Fruit fly (Drosophila melanogaster) whole organism, embryonic: ENCODE measurements around the gene Acp63F.
A peak's percentile ranks its signal among the peaks of the same experiment; 100 is the strongest.

Source experiments
- ATbp ChIP-seq: fragments of 200-800 bp; sonication (Bioruptor generic); optimal IDR thresholded peaks from 2 replicates; lab custom pipeline; 2017; ENCODE audit warnings: missing biosample characterization, mild to moderate bottlenecking, missing genetic modification characterization, missing genetic modification reagents
- B-H1 ChIP-seq: fragments of 200-800 bp; sonication (Bioruptor generic); IDR thresholded peaks from 3 replicates; pipeline ENCODE4 v1.3.6; 2022; ENCODE audit warnings: missing biosample characterization, missing genetic modification characterization
- CG10209 ChIP-seq: fragments of 200-800 bp; sonication (Bioruptor generic); optimal IDR thresholded peaks from 3 replicates; lab custom pipeline; 2017; ENCODE audit warnings: missing biosample characterization, mild to moderate bottlenecking, missing genetic modification characterization, missing genetic modification reagents
- CG10654 ChIP-seq: fragments of 200-800 bp; sonication (Bioruptor generic); optimal IDR thresholded peaks from 2 replicates; lab custom pipeline; 2016; ENCODE audit warnings: missing biosample characterization, missing genetic modification characterization
- CG13775 ChIP-seq: fragments of 200-800 bp; sonication (Bioruptor generic); optimal IDR thresholded peaks from 3 replicates; lab custom pipeline; 2017; ENCODE audit warnings: missing biosample characterization, mild to moderate bottlenecking, missing genetic modification characterization
- CG14965 ChIP-seq: fragments of 200-800 bp; sonication (Bioruptor generic); optimal IDR thresholded peaks from 2 replicates; lab custom pipeline; 2016; ENCODE audit warnings: missing biosample characterization, missing genetic modification characterization, borderline replicate concordance
- CG1602 ChIP-seq: fragments of 200-800 bp; sonication (Bioruptor generic); optimal IDR thresholded peaks from 3 replicates; lab custom pipeline; 2016; ENCODE audit warnings: missing biosample characterization, missing genetic modification characterization
- CG17568 ChIP-seq: fragments of 200-800 bp; sonication (Bioruptor generic); optimal IDR thresholded peaks from 2 replicates; lab custom pipeline; 2018; ENCODE audit warnings: missing biosample characterization, mild to moderate bottlenecking, missing genetic modification characterization, moderate library complexity
- CG17802 ChIP-seq: fragments of 200-800 bp; sonication (Bioruptor generic); optimal IDR thresholded peaks from 2 replicates; lab custom pipeline; 2018; ENCODE audit warnings: missing biosample characterization, mild to moderate bottlenecking, missing genetic modification characterization, moderate library complexity
- CG7963 ChIP-seq: fragments of 200-800 bp; sonication (Bioruptor generic); IDR thresholded peaks from 3 replicates; pipeline ENCODE4 v1.3.6; 2022; ENCODE audit warnings: missing biosample characterization, missing genetic modification characterization; ENCODE audit not compliant: partially characterized antibody
- CG9727 ChIP-seq: fragments of 200-800 bp; sonication (Bioruptor generic); optimal IDR thresholded peaks from 3 replicates; lab custom pipeline; 2017; ENCODE audit warnings: missing biosample characterization, mild to moderate bottlenecking, missing genetic modification characterization
- CkIIα-i1 ChIP-seq: fragments of 200-800 bp; sonication (Bioruptor generic); IDR thresholded peaks from 2 replicates; pipeline ENCODE4 v1.3.6; 2022; ENCODE audit warnings: missing biosample characterization, missing genetic modification characterization
- Doc3 ChIP-seq: fragments of 200-800 bp; sonication (Bioruptor generic); IDR thresholded peaks from 3 replicates; pipeline ENCODE4 v1.3.6; 2022; ENCODE audit warnings: missing biosample characterization, missing genetic modification characterization; ENCODE audit not compliant: partially characterized antibody
- Dp ChIP-seq: fragments of 200-800 bp; sonication (Bioruptor generic); optimal IDR thresholded peaks from 2 replicates; lab custom pipeline; 2018; ENCODE audit warnings: missing biosample characterization, mild to moderate bottlenecking, missing genetic modification characterization, moderate library complexity
- MTF-1 ChIP-seq: fragments of 200-800 bp; sonication (Bioruptor generic); optimal IDR thresholded peaks from 2 replicates; lab custom pipeline; 2018; ENCODE audit warnings: missing biosample characterization, mild to moderate bottlenecking, missing genetic modification characterization, borderline replicate concordance
- Med ChIP-seq: fragments of 200-800 bp; sonication (Bioruptor generic); peaks from one replicate; lab custom pipeline; 2016; ENCODE audit warnings: missing biosample characterization, missing genetic modification characterization, mild to moderate bottlenecking, inconsistent platforms, moderate library complexity
- Myb ChIP-seq: fragments of 200-800 bp; sonication (Bioruptor generic); optimal IDR thresholded peaks from 2 replicates; lab custom pipeline; 2016; ENCODE audit warnings: missing biosample characterization, missing genetic modification characterization
- Neu2 ChIP-seq: fragments of 200-800 bp; sonication (Bioruptor generic); optimal IDR thresholded peaks from 3 replicates; lab custom pipeline; 2016; ENCODE audit warnings: missing biosample characterization, missing genetic modification characterization, borderline replicate concordance
- Ptx1 ChIP-seq: fragments of 200-800 bp; sonication (Bioruptor generic); IDR thresholded peaks from 2 replicates; pipeline ENCODE4 v1.3.6; 2022; ENCODE audit warnings: missing biosample characterization, missing genetic modification characterization
- Trl ChIP-seq, 3 experiments: fragments of >200 bp in 2 of 3; fragments of 200-800 bp in 1 of 3; sonication (Bioruptor generic) in 1 of 3; optimal IDR thresholded peaks; 2 replicates in 1 of 3; 3 replicates in 2 of 3; lab custom pipeline; 2016 to 2017; ENCODE audit warnings: missing biosample characterization in 1 of 3, missing genetic modification characterization in 1 of 3
- Vsx1 ChIP-seq: fragments of 200-800 bp; sonication (Bioruptor generic); optimal IDR thresholded peaks from 2 replicates; lab custom pipeline; 2017; ENCODE audit warnings: missing biosample characterization, mild to moderate bottlenecking, missing genetic modification characterization, missing genetic modification reagents
- al ChIP-seq: fragments of 200-800 bp; sonication (Bioruptor generic); IDR thresholded peaks from 2 replicates; pipeline ENCODE4 v1.3.6; 2022; ENCODE audit warnings: missing biosample characterization, missing genetic modification characterization
- bbx ChIP-seq: fragments of 200-800 bp; sonication (Bioruptor generic); IDR thresholded peaks from 2 replicates; pipeline ENCODE4 v1.3.6; 2022; ENCODE audit warnings: missing biosample characterization, missing genetic modification characterization; ENCODE audit not compliant: partially characterized antibody
- bcd ChIP-seq: fragments of 200-800 bp; sonication (Bioruptor generic); optimal IDR thresholded peaks from 2 replicates; lab custom pipeline; 2017; ENCODE audit warnings: missing biosample characterization, mild to moderate bottlenecking, missing genetic modification characterization
- bsh ChIP-seq, 2 experiments: fragments of 200-800 bp; sonication (Bioruptor generic); optimal IDR thresholded peaks; 2 replicates each; lab custom pipeline; 2017 to 2018; ENCODE audit warnings: mild to moderate bottlenecking in 2 of 2, missing biosample characterization in 2 of 2, missing genetic modification characterization in 2 of 2, moderate library complexity in 1 of 2
- btn ChIP-seq: fragments of 200-800 bp; sonication (Bioruptor generic); optimal IDR thresholded peaks from 2 replicates; lab custom pipeline; 2016; ENCODE audit warnings: missing biosample characterization, missing genetic modification characterization
- eve ChIP-seq, 2 experiments: fragments of >200 bp; optimal IDR thresholded peaks; 2 replicates each; lab custom pipeline; 2017; ENCODE audit warnings: missing biosample characterization in 2 of 2, missing genetic modification characterization in 2 of 2
- eyg ChIP-seq: fragments of 200-800 bp; sonication (Bioruptor generic); optimal IDR thresholded peaks from 3 replicates; lab custom pipeline; 2016; ENCODE audit warnings: missing biosample characterization, missing genetic modification characterization
- fd3F ChIP-seq: fragments of 200-800 bp; sonication (Bioruptor generic); optimal IDR thresholded peaks from 2 replicates; lab custom pipeline; 2018; ENCODE audit warnings: missing biosample characterization, mild to moderate bottlenecking, missing genetic modification characterization, moderate library complexity
- gce ChIP-seq: fragments of 200-800 bp; sonication (Bioruptor generic); IDR thresholded peaks from 3 replicates; pipeline ENCODE4 v1.3.6; 2022; ENCODE audit warnings: missing biosample characterization, missing genetic modification characterization
- gsb ChIP-seq: fragments of 200-800 bp; sonication (Bioruptor generic); IDR thresholded peaks from 2 replicates; pipeline ENCODE4 v1.3.6; 2022; ENCODE audit warnings: missing biosample characterization, missing genetic modification characterization
- ind ChIP-seq: fragments of 200-800 bp; sonication (Bioruptor generic); optimal IDR thresholded peaks from 3 replicates; lab custom pipeline; 2016; ENCODE audit warnings: missing biosample characterization, missing genetic modification characterization
- insv ChIP-seq, 2 experiments: fragments of 200-800 bp; sonication (Bioruptor generic); optimal IDR thresholded peaks; 3 replicates each; lab custom pipeline; 2016 to 2018; ENCODE audit warnings: missing biosample characterization in 2 of 2, missing genetic modification characterization in 2 of 2
- jing ChIP-seq: fragments of 200-800 bp; sonication (Bioruptor generic); optimal IDR thresholded peaks from 2 replicates; lab custom pipeline; 2018; ENCODE audit warnings: missing biosample characterization, mild to moderate bottlenecking, missing genetic modification characterization
- lab ChIP-seq: fragments of 200-800 bp; sonication (Bioruptor generic); optimal IDR thresholded peaks from 3 replicates; lab custom pipeline; 2017; ENCODE audit warnings: missing biosample characterization, missing genetic modification characterization, mild to moderate bottlenecking, moderate library complexity, missing genetic modification reagents
- luna ChIP-seq: fragments of 200-800 bp; sonication (Bioruptor generic); optimal IDR thresholded peaks from 2 replicates; lab custom pipeline; 2016; ENCODE audit warnings: missing biosample characterization, missing genetic modification characterization
- nom ChIP-seq: fragments of 200-800 bp; sonication (Bioruptor generic); optimal IDR thresholded peaks from 2 replicates; lab custom pipeline; 2017; ENCODE audit warnings: missing biosample characterization, missing genetic modification characterization, mild to moderate bottlenecking, moderate library complexity, missing genetic modification reagents
- onecut ChIP-seq: fragments of 200-800 bp; sonication (Bioruptor generic); IDR thresholded peaks from 2 replicates; pipeline ENCODE4 v1.3.6; 2022; ENCODE audit warnings: missing biosample characterization, missing genetic modification characterization
- org-1 ChIP-seq: fragments of 200-800 bp; sonication (Bioruptor generic); optimal IDR thresholded peaks from 2 replicates; lab custom pipeline; 2017; ENCODE audit warnings: missing biosample characterization, missing genetic modification characterization
- pb ChIP-seq: fragments of 200-800 bp; sonication (Bioruptor generic); optimal IDR thresholded peaks from 3 replicates; lab custom pipeline; 2016; ENCODE audit warnings: missing biosample characterization, missing genetic modification characterization
- pnt ChIP-seq: fragments of 200-800 bp; sonication (Bioruptor generic); optimal IDR thresholded peaks from 3 replicates; lab custom pipeline; 2016; ENCODE audit warnings: missing biosample characterization, missing genetic modification characterization
- shn ChIP-seq: fragments of 200-800 bp; sonication (Bioruptor generic); optimal IDR thresholded peaks from 3 replicates; lab custom pipeline; 2016; ENCODE audit warnings: missing biosample characterization, missing genetic modification characterization
- sob ChIP-seq: fragments of 200-800 bp; sonication (Bioruptor generic); IDR thresholded peaks from 2 replicates; pipeline ENCODE4 v1.3.6; 2022; ENCODE audit warnings: missing biosample characterization, missing genetic modification characterization
- ssp ChIP-seq: fragments of 200-800 bp; sonication (Bioruptor generic); IDR thresholded peaks from 2 replicates; pipeline ENCODE4 v1.3.6; 2022; ENCODE audit warnings: missing biosample characterization, missing genetic modification characterization
- tgo ChIP-seq: fragments of 200-800 bp; sonication (Bioruptor generic); IDR thresholded peaks from 3 replicates; pipeline ENCODE4 v1.3.6; 2022; ENCODE audit warnings: missing biosample characterization, missing genetic modification characterization
- trh ChIP-seq: fragments of 200-800 bp; sonication (Bioruptor generic); optimal IDR thresholded peaks from 2 replicates; lab custom pipeline; 2016; ENCODE audit warnings: missing biosample characterization, missing genetic modification characterization
- tup ChIP-seq: fragments of 200-800 bp; sonication (Bioruptor generic); optimal IDR thresholded peaks from 2 replicates; lab custom pipeline; 2016; ENCODE audit warnings: missing biosample characterization, mild to moderate bottlenecking, missing genetic modification characterization, moderate library complexity
- tx ChIP-seq: fragments of 200-800 bp; sonication (Bioruptor generic); optimal IDR thresholded peaks from 2 replicates; lab custom pipeline; 2016; ENCODE audit warnings: missing biosample characterization, missing genetic modification characterization
- unc-4 ChIP-seq: fragments of 200-800 bp; sonication (Bioruptor generic); IDR thresholded peaks from 2 replicates; pipeline ENCODE4 v1.3.6; 2022; ENCODE audit warnings: missing biosample characterization, missing genetic modification characterization; ENCODE audit not compliant: partially characterized antibody
- usp ChIP-seq: fragments of >200 bp; optimal IDR thresholded peaks from 2 replicates; lab custom pipeline; 2017; ENCODE audit warnings: missing biosample characterization, missing genetic modification characterization

Gene Acp63F

dm6 chr3L:3767825-3768224, 48.3 kb downstream of the Acp63F start (continued):
- TF ChIP-seq Doc3 (GFP tag; lab: Robert Waterston, UW): no peak
- peak; percentile 42 for TF ChIP-seq CG1602 (GFP tag; lab: Kevin White, UChicago)
- TF ChIP-seq Neu2 (GFP tag; lab: Kevin White, UChicago): no peak
- TF ChIP-seq gce (GFP tag; lab: Robert Waterston, UW): no peak
- no peak for TF ChIP-seq Trl (optimal IDR thresholded peaks at IDR 0.05; lab: Kevin White, UChicago)
- peak; percentile 57 for TF ChIP-seq Trl (GFP tag; optimal IDR thresholded peaks at IDR 0.05; lab: Kevin White, UChicago)
- TF ChIP-seq al (GFP tag; lab: Robert Waterston, UW): peak; percentile 33; the same call in 1 of the 2 replicates
- TF ChIP-seq org-1 (GFP tag; lab: Kevin White, UChicago): peak; percentile 26
- TF ChIP-seq CG17568 (GFP tag; lab: Kevin White, UChicago): peak; percentile 48
- TF ChIP-seq pb (GFP tag; lab: Kevin White, UChicago): peak; percentile 42
- peak; percentile 52 for TF ChIP-seq CG17802 (tag; lab: Kevin White, UChicago)
- no peak for TF ChIP-seq CkIIα-i1 (GFP tag; lab: Robert Waterston, UW)
- TF ChIP-seq jing (GFP tag; lab: Kevin White, UChicago): peak; percentile 51
- peak; percentile 68 for TF ChIP-seq Vsx1 (GFP tag; lab: Kevin White, UChicago)
- no peak for TF ChIP-seq MTF-1
- peak; percentile 97 for TF ChIP-seq Med (GFP tag; lab: Kevin White, UChicago)
- 0 out of 3 replicates have a peak, but pooled peaks have one; percentile 14 for TF ChIP-seq CG7963 (GFP tag; lab: Robert Waterston, UW)
- no peak for TF ChIP-seq nom (GFP tag; lab: Kevin White, UChicago)
- TF ChIP-seq Ptx1 (GFP tag; lab: Robert Waterston, UW): peak; percentile 46; the same call in 1 of the 2 replicates
- peak; percentile 43 for TF ChIP-seq lab (GFP tag; lab: Kevin White, UChicago)
- TF ChIP-seq eve (GFP tag; optimal IDR thresholded peaks at IDR 0.05; lab: Kevin White, UChicago): peak in 1 of 2 experiments; percentile 48
- TF ChIP-seq shn (GFP tag; lab: Kevin White, UChicago): peak; percentile 83
- no peak for TF ChIP-seq gsb (GFP tag; lab: Robert Waterston, UW)
- TF ChIP-seq Myb (GFP tag; lab: Kevin White, UChicago): peak; percentile 40
- TF ChIP-seq tup (GFP tag; lab: Kevin White, UChicago): peak; percentile 57
- TF ChIP-seq unc-4 (GFP tag; lab: Robert Waterston, UW): no peak
- TF ChIP-seq ssp (GFP tag; lab: Robert Waterston, UW): peak; percentile 48
- no peak for TF ChIP-seq usp (GFP tag; lab: Kevin White, UChicago)
- TF ChIP-seq ATbp (GFP tag; lab: Kevin White, UChicago): peak; percentile 72
- peak in 1 of 2 experiments; percentile 9 for TF ChIP-seq insv (GFP tag; optimal IDR thresholded peaks at IDR 0.05; lab: Kevin White, UChicago)
- peak; percentile 26; the same call in 1 of the 3 replicates for TF ChIP-seq tgo
- peak; percentile 12 for TF ChIP-seq ind (GFP tag; lab: Kevin White, UChicago)
- TF ChIP-seq btn: peak; percentile 35
- TF ChIP-seq B-H1 (GFP tag; lab: Robert Waterston, UW): no peak; the same call in 2 of the 3 replicates
- TF ChIP-seq bbx: no peak
- TF ChIP-seq sob: peak; percentile 65
- no peak for TF ChIP-seq pnt (GFP tag; lab: Kevin White, UChicago)
- no peak for TF ChIP-seq trh (GFP tag; lab: Kevin White, UChicago)
- peak; percentile 63 for TF ChIP-seq CG13775 (GFP tag; lab: Kevin White, UChicago)
- TF ChIP-seq tx (GFP tag; lab: Kevin White, UChicago): peak; percentile 7
- peak in 1 of 2 experiments; percentile 69 for TF ChIP-seq bsh (GFP tag; optimal IDR thresholded peaks at IDR 0.05; lab: Kevin White, UChicago)
- no peak for TF ChIP-seq eyg (GFP tag; lab: Kevin White, UChicago)
- peak; percentile 24 for TF ChIP-seq fd3F
- TF ChIP-seq CG10209 (GFP tag; lab: Kevin White, UChicago): peak; percentile 69
- TF ChIP-seq onecut: peak; percentile 77
- TF ChIP-seq luna (GFP tag; lab: Kevin White, UChicago): no peak
- TF ChIP-seq CG14965 (GFP tag; lab: Kevin White, UChicago): peak; percentile 98
- no peak for TF ChIP-seq CG10654 (GFP tag; lab: Kevin White, UChicago)
- peak; percentile 41 for TF ChIP-seq CG9727 (GFP tag; lab: Kevin White, UChicago)
- TF ChIP-seq bcd (GFP tag; lab: Kevin White, UChicago): peak; percentile 65
- TF ChIP-seq Dp (GFP tag; lab: Kevin White, UChicago): no peak
